Worm (Caenorhabditis elegans): Measurements from ENCODE around the gene F49H12.7.

ce11 chrX:2105310-2105709 lies 40.5 kb downstream of the F49H12.7 start, which contains the start of gene F53B1.3:
- TF ChIP-seq pha-4 (tag; optimal IDR thresholded peaks at IDR 0.05) (no peak), ama-1 (optimal IDR thresholded peaks at IDR 0.05) (no peak), nfya-1 (tag; optimal IDR thresholded peaks at IDR 0.05) (no peak), elt-4 (tag; optimal IDR thresholded peaks at IDR 0.05) (no peak), ceh-48 (tag; optimal IDR thresholded peaks at IDR 0.05) (no peak), ref-2 (tag; optimal IDR thresholded peaks at IDR 0.05) (no peak), fkh-10 (GFP tag; optimal IDR thresholded peaks at IDR 0.05) (no peak), pax-1 (tag; optimal IDR thresholded peaks at IDR 0.05) (no peak), unc-42 (tag; optimal IDR thresholded peaks at IDR 0.05) (no peak)
